Fruit fly (Drosophila melanogaster): ENCODE results near the gene Ntf-2r.
A peak's percentile ranks its signal among the peaks of the same experiment; 100 is the strongest.

The Ntf-2r gene

DNA sequence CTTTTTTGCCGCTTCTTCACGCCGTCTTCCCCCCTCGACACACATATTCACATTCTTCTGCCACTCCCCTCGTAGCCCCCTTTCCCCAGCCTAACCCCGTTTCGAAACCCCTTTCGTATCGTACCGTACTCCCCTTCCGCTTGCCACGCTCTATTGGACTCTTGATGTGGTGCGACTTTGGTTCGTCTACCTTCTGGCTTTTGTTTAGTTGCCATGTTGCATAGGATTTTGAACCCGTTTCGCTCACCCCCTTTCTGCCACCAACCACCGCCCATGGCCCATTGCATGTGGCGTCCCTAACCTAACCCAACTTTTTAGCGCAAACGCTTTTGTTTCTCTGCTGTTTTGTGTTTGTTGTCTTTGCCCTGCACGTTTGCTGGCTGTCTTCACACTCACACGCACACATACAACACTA lies 9.7 kb downstream of the Ntf-2r start:
- TF ChIP-seq CG13204 (GFP tag; optimal IDR thresholded peaks at IDR 0.05) (peak; percentile 62), D1 (tag; optimal IDR thresholded peaks at IDR 0.05) (no peak), EcR (GFP tag; optimal IDR thresholded peaks at IDR 0.05) (peak; percentile 97), Ets98B (GFP tag; IDR thresholded peaks at IDR 0.05) (0 out of 2 replicates have a peak, but pooled peaks have one; percentile 37), fd96Ca (GFP tag; IDR thresholded peaks at IDR 0.05) (peak; percentile 53), gl (tag; optimal IDR thresholded peaks at IDR 0.05) (peak; percentile 22)

DNA sequence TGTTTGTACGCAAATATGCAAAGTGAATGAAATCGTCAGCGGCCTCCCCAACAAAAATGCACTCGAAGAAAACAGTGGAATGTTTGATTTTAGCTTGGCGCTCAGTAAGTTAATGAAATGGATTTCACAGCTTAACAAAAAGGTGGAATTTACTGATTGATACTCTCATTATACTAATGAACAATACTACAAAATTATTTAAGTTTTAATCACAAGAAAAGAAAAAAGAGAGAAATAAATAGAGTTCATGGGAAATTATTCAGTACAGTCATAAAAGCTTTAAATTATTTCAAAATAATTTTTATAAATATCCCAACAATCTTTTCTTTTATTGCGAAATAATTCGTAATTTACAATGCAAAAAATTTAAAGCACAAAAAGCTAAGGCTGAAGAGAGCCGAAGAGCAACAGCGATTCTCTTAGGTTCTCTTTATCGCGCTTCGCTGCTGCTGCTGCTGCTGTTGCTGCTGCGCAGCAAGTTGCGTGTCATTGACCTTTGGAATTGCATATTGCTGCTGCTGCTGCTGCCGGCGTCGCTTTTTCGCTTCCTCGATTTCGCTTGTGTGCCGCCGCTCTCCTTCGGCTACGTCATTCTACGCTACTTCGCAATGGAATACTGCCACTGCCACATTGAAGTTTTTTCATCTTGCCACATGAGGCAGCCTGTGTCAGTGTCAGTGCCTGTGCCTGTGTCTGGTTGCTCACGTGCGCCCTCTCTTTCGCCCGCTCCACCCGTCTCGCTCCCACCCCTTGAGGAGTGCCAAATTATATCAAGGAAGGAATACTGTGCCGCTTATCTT lies 11.2 kb downstream of the Ntf-2r start:
- TF ChIP-seq CG8159 (tag; optimal IDR thresholded peaks at IDR 0.05): peak; percentile 70
- TF ChIP-seq CG15710 (tag; optimal IDR thresholded peaks at IDR 0.05): peak; percentile 53
- 0 out of 3 replicates have a peak, but pooled peaks have one; percentile 38 for TF ChIP-seq fd96Ca (GFP tag; IDR thresholded peaks at IDR 0.05)
- peak; percentile 25; the same call in 1 of the 3 replicates for TF ChIP-seq CG4496 (GFP tag; IDR thresholded peaks at IDR 0.05)
- TF ChIP-seq CG9948 (tag; optimal IDR thresholded peaks at IDR 0.05): peak; percentile 70
- no peak for TF ChIP-seq rn (GFP tag; IDR thresholded peaks at IDR 0.05)
- no peak for TF ChIP-seq gl (tag; optimal IDR thresholded peaks at IDR 0.05)
- peak; percentile 65 for TF ChIP-seq Pif1A (GFP tag; optimal IDR thresholded peaks at IDR 0.05)
- no peak; the same call in 1 of the 2 replicates for TF ChIP-seq Ets98B (GFP tag; IDR thresholded peaks at IDR 0.05)
- TF ChIP-seq Pif1B (GFP tag; optimal IDR thresholded peaks at IDR 0.05): peak; percentile 73
- no peak for TF ChIP-seq CG10348 (GFP tag; IDR thresholded peaks at IDR 0.05)
- peak; percentile 98 for TF ChIP-seq EcR (GFP tag; optimal IDR thresholded peaks at IDR 0.05)
- TF ChIP-seq CG8301 (tag; optimal IDR thresholded peaks at IDR 0.05): peak; percentile 74
- TF ChIP-seq CG34367 (tag; optimal IDR thresholded peaks at IDR 0.05): peak; percentile 20
- TF ChIP-seq Snoo (tag; optimal IDR thresholded peaks at IDR 0.05): peak; percentile 83
- peak; percentile 19 for TF ChIP-seq CG13204 (GFP tag; optimal IDR thresholded peaks at IDR 0.05)
- TF ChIP-seq CG17806 (tag; optimal IDR thresholded peaks at IDR 0.05): peak; percentile 56
- 0 out of 2 replicates have a peak, but pooled peaks have one; percentile 24 for TF ChIP-seq CG12605 (GFP tag; IDR thresholded peaks at IDR 0.05)
- peak; percentile 84 for TF ChIP-seq D1 (tag; optimal IDR thresholded peaks at IDR 0.05)
- no peak; the same call in none of the 2 replicates for TF ChIP-seq CG32121 (GFP tag; IDR thresholded peaks at IDR 0.05)
- TF ChIP-seq CG14655 (GFP tag; optimal IDR thresholded peaks at IDR 0.05): peak; percentile 83

DNA sequence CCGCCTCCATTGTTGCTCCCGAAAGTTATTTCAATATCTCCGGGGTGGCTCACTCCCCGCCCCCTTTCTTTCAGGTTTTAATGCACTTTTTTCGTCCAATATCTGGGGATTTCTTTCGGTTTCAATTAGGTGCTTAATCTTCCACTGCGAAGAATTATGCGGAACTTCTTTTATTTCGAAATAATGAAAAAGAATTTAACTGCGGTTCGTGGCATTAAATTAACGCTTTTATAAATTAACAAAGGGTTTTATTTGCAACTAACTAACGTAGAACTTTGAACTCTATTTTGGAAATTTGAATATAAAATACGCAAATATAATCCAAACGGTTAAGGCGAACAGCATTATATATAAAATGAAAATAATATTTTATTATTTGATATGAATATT lies 11.7 kb downstream of the Ntf-2r start:
- TF ChIP-seq CG10348 (GFP tag; IDR thresholded peaks at IDR 0.05): no peak
- TF ChIP-seq fd96Ca (GFP tag; IDR thresholded peaks at IDR 0.05): no peak
- no peak for TF ChIP-seq Pif1A (GFP tag; optimal IDR thresholded peaks at IDR 0.05)
- TF ChIP-seq CG4496 (GFP tag; IDR thresholded peaks at IDR 0.05): 0 out of 3 replicates have a peak, but pooled peaks have one; percentile 23
- peak; percentile 66 for TF ChIP-seq Snoo (tag; optimal IDR thresholded peaks at IDR 0.05)
- TF ChIP-seq EcR (GFP tag; optimal IDR thresholded peaks at IDR 0.05): no peak
- peak; percentile 56 for TF ChIP-seq CG8159 (tag; optimal IDR thresholded peaks at IDR 0.05)
- peak; percentile 20 for TF ChIP-seq CG15710 (tag; optimal IDR thresholded peaks at IDR 0.05)
- no peak for TF ChIP-seq CG32121 (GFP tag; IDR thresholded peaks at IDR 0.05)
- peak; percentile 41 for TF ChIP-seq CG9948 (tag; optimal IDR thresholded peaks at IDR 0.05)
- TF ChIP-seq CG14655 (GFP tag; optimal IDR thresholded peaks at IDR 0.05): peak; percentile 63
- no peak for TF ChIP-seq CG12605 (GFP tag; IDR thresholded peaks at IDR 0.05)
- no peak for TF ChIP-seq Ets98B (GFP tag; IDR thresholded peaks at IDR 0.05)
- TF ChIP-seq gl (tag; optimal IDR thresholded peaks at IDR 0.05): no peak
- TF ChIP-seq CG17806 (tag; optimal IDR thresholded peaks at IDR 0.05): peak; percentile 38
- TF ChIP-seq Pif1B (GFP tag; optimal IDR thresholded peaks at IDR 0.05): peak; percentile 44
- no peak for TF ChIP-seq CG13204 (GFP tag; optimal IDR thresholded peaks at IDR 0.05)
- peak; percentile 16 for TF ChIP-seq CG34367 (tag; optimal IDR thresholded peaks at IDR 0.05)
- no peak for TF ChIP-seq D1 (tag; optimal IDR thresholded peaks at IDR 0.05)
- TF ChIP-seq rn (GFP tag; IDR thresholded peaks at IDR 0.05): no peak
- TF ChIP-seq CG8301 (tag; optimal IDR thresholded peaks at IDR 0.05): peak; percentile 51

DNA sequence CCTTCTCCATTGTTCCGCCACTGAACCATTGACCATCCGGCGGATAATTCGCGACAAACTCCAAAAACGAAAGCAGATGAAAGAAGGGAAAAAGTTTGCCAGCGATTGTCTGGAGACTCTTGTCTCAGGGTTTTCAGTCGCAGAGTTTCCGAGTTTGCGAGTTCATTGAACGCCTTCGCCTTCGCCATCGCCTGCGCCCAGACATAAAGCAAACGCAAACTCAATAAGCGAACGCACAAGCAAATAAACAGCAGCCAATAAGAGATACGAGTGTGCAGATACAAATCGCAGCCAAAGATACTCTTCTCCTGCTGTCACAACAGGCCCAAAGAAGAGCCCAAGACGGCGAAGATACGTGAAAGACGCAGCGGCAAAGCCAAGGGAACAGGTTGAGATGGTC lies 12.2 kb downstream of the Ntf-2r start:
- TF ChIP-seq gl (tag; optimal IDR thresholded peaks at IDR 0.05) (no peak), CG32121 (GFP tag; IDR thresholded peaks at IDR 0.05) (no peak), CG17806 (tag; optimal IDR thresholded peaks at IDR 0.05) (no peak), D1 (tag; optimal IDR thresholded peaks at IDR 0.05) (no peak), Pif1B (GFP tag; optimal IDR thresholded peaks at IDR 0.05) (no peak), CG34367 (tag; optimal IDR thresholded peaks at IDR 0.05) (no peak), CG8159 (tag; optimal IDR thresholded peaks at IDR 0.05) (no peak), CG4496 (GFP tag; IDR thresholded peaks at IDR 0.05) (no peak), CG9948 (tag; optimal IDR thresholded peaks at IDR 0.05) (no peak), CG13204 (GFP tag; optimal IDR thresholded peaks at IDR 0.05) (no peak), CG8301 (tag; optimal IDR thresholded peaks at IDR 0.05) (no peak), CG10348 (GFP tag; IDR thresholded peaks at IDR 0.05) (no peak), Ets98B (GFP tag; IDR thresholded peaks at IDR 0.05) (no peak), CG12605 (GFP tag; IDR thresholded peaks at IDR 0.05) (no peak), fd96Ca (GFP tag; IDR thresholded peaks at IDR 0.05) (0 out of 3 replicates have a peak, but pooled peaks have one; percentile 10), EcR (GFP tag; optimal IDR thresholded peaks at IDR 0.05) (peak; percentile 77)

DNA sequence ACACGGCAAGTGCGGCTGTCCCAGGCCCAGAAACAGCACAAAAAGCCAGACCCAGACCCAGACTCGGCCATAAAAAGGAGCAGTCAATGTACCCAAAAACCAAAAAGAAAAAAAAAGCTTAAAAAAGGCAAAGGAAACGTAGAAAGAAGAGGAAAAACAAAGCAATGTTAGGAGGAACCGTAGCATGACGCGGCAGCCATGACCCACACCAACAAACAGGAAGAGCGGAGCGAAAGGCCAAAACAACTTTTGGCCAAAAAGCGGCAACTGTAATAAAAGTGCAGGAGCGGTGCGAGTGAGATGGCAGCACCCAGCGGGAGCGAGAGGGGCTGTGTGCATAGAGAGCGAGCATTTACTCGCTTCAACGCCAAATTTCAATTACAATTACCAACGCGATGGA lies 13.0 kb downstream of the Ntf-2r start:
- no peak for TF ChIP-seq CG32121 (GFP tag; IDR thresholded peaks at IDR 0.05)
- peak; percentile 31; the same call in 1 of the 2 replicates for TF ChIP-seq CG12605 (GFP tag; IDR thresholded peaks at IDR 0.05)
- TF ChIP-seq gl (tag; optimal IDR thresholded peaks at IDR 0.05): no peak
- no peak for TF ChIP-seq D1 (tag; optimal IDR thresholded peaks at IDR 0.05)
- TF ChIP-seq CG34367 (tag; optimal IDR thresholded peaks at IDR 0.05): no peak
- no peak for TF ChIP-seq CG14655 (GFP tag; optimal IDR thresholded peaks at IDR 0.05)
- no peak for TF ChIP-seq Snoo (tag; optimal IDR thresholded peaks at IDR 0.05)
- TF ChIP-seq CG8301 (tag; optimal IDR thresholded peaks at IDR 0.05): no peak
- peak; percentile 31 for TF ChIP-seq Pif1A (GFP tag; optimal IDR thresholded peaks at IDR 0.05)
- no peak for TF ChIP-seq Ets98B (GFP tag; IDR thresholded peaks at IDR 0.05)
- TF ChIP-seq CG17806 (tag; optimal IDR thresholded peaks at IDR 0.05): no peak
- peak; percentile 63; the same call in 1 of the 3 replicates for TF ChIP-seq fd96Ca (GFP tag; IDR thresholded peaks at IDR 0.05)
- TF ChIP-seq CG15710 (tag; optimal IDR thresholded peaks at IDR 0.05): no peak
- peak; percentile 37 for TF ChIP-seq CG13204 (GFP tag; optimal IDR thresholded peaks at IDR 0.05)
- no peak; the same call in 1 of the 2 replicates for TF ChIP-seq rn (GFP tag; IDR thresholded peaks at IDR 0.05)
- no peak for TF ChIP-seq Pif1B (GFP tag; optimal IDR thresholded peaks at IDR 0.05)
- TF ChIP-seq CG4496 (GFP tag; IDR thresholded peaks at IDR 0.05): peak; percentile 56; the same call in 2 of the 3 replicates
- peak; percentile 33 for TF ChIP-seq EcR (GFP tag; optimal IDR thresholded peaks at IDR 0.05)
